Fruit fly (Drosophila melanogaster) whole organism, embryonic: ENCODE results near the gene Hmbs.

ENCODE experiments used
- Adf1 ChIP-seq: fragments of 200-800 bp; sonication (Bioruptor generic); IDR thresholded peaks from 2 replicates; pipeline ENCODE4 v1.3.6; 2022; ENCODE audit warnings: missing biosample characterization, missing genetic modification characterization
- Atf-2 ChIP-seq: fragments of 200-800 bp; sonication (Bioruptor generic); optimal IDR thresholded peaks from 2 replicates; lab custom pipeline; 2016; ENCODE audit warnings: missing biosample characterization, missing genetic modification characterization
- Bdp1 ChIP-seq: fragments of 200-800 bp; sonication (Bioruptor generic); optimal IDR thresholded peaks from 3 replicates; lab custom pipeline; 2016; ENCODE audit warnings: missing biosample characterization, missing genetic modification characterization
- Blimp-1 ChIP-seq: fragments of 200-800 bp; sonication (Bioruptor generic); optimal IDR thresholded peaks from 3 replicates; lab custom pipeline; 2018; ENCODE audit warnings: missing biosample characterization, missing genetic modification characterization, mild to moderate bottlenecking, moderate library complexity, missing genetic modification reagents
- C15 ChIP-seq: fragments of 200-800 bp; sonication (Bioruptor generic); IDR thresholded peaks from 3 replicates; pipeline ENCODE4 v1.3.6; 2022; ENCODE audit warnings: missing biosample characterization, missing genetic modification characterization
- CG11398 ChIP-seq: fragments of 200-800 bp; sonication (Bioruptor generic); optimal IDR thresholded peaks from 2 replicates; lab custom pipeline; 2016; ENCODE audit warnings: missing biosample characterization, missing genetic modification characterization
- CG11456 ChIP-seq: fragments of 200-800 bp; sonication (Bioruptor generic); IDR thresholded peaks from 3 replicates; pipeline ENCODE4 v1.3.6; 2022; ENCODE audit warnings: missing biosample characterization, missing genetic modification characterization
- CG14441 ChIP-seq: fragments of 200-800 bp; sonication (Bioruptor generic); IDR thresholded peaks from 2 replicates; pipeline ENCODE4 v1.3.6; 2022; ENCODE audit warnings: missing biosample characterization, missing genetic modification characterization
- CG17359 ChIP-seq: fragments of 200-800 bp; sonication (Bioruptor generic); optimal IDR thresholded peaks from 3 replicates; lab custom pipeline; 2018; ENCODE audit warnings: missing biosample characterization, mild to moderate bottlenecking, missing genetic modification characterization, moderate library complexity
- CG17829 ChIP-seq: fragments of 200-800 bp; optimal IDR thresholded peaks from 2 replicates; lab custom pipeline; 2019; ENCODE audit warnings: missing biosample characterization, mild to moderate bottlenecking, missing genetic modification characterization, moderate library complexity
- CG2120 ChIP-seq: fragments of 200-800 bp; sonication (Bioruptor generic); optimal IDR thresholded peaks from 3 replicates; lab custom pipeline; 2016; ENCODE audit warnings: missing biosample characterization, missing genetic modification characterization
- CG3407 ChIP-seq: fragments of 200-800 bp; sonication (Bioruptor generic); optimal IDR thresholded peaks from 2 replicates; lab custom pipeline; 2018; ENCODE audit warnings: missing biosample characterization, mild to moderate bottlenecking, missing genetic modification characterization
- CG3726 ChIP-seq: fragments of 200-800 bp; sonication (Bioruptor generic); IDR thresholded peaks from 3 replicates; pipeline ENCODE4, ENCODE4 v1.3.6; 2022; ENCODE audit warnings: missing biosample characterization, missing genetic modification characterization
- CG4404 ChIP-seq: fragments of 200-800 bp; sonication (Bioruptor generic); IDR thresholded peaks from 2 replicates; pipeline ENCODE4 v1.3.6; 2022; ENCODE audit warnings: missing biosample characterization, missing genetic modification characterization
- CG5953 ChIP-seq: fragments of 200-800 bp; sonication (Bioruptor generic); IDR thresholded peaks from 2 replicates; pipeline ENCODE4 v1.3.6; 2022; ENCODE audit warnings: missing biosample characterization, missing genetic modification characterization
- CG6765 ChIP-seq: fragments of 200-800 bp; sonication (Bioruptor generic); optimal IDR thresholded peaks from 3 replicates; lab custom pipeline; 2017; ENCODE audit warnings: missing biosample characterization, mild to moderate bottlenecking, missing genetic modification characterization
- CG6791 ChIP-seq: fragments of 200-800 bp; sonication (Bioruptor generic); IDR thresholded peaks from 3 replicates; pipeline ENCODE4 v1.3.6; 2022; ENCODE audit warnings: missing biosample characterization, missing genetic modification characterization; ENCODE audit not compliant: partially characterized antibody
- CG6813 ChIP-seq: fragments of 200-800 bp; sonication (Bioruptor generic); optimal IDR thresholded peaks from 2 replicates; lab custom pipeline; 2017; ENCODE audit warnings: missing biosample characterization, missing genetic modification characterization, mild to moderate bottlenecking, moderate library complexity, missing genetic modification reagents
- CG7839 ChIP-seq: fragments of 200-800 bp; sonication (Bioruptor generic); optimal IDR thresholded peaks from 3 replicates; lab custom pipeline; 2018; ENCODE audit warnings: missing biosample characterization, mild to moderate bottlenecking, missing genetic modification characterization, moderate library complexity
- CG8388 ChIP-seq: fragments of 200-800 bp; sonication (Bioruptor generic); optimal IDR thresholded peaks from 2 replicates; lab custom pipeline; 2019; ENCODE audit warnings: missing biosample characterization, mild to moderate bottlenecking, missing genetic modification characterization, moderate library complexity
- Chrac-16 ChIP-seq: fragments of 200-800 bp; sonication (Bioruptor generic); optimal IDR thresholded peaks from 3 replicates; lab custom pipeline; 2016; ENCODE audit warnings: missing biosample characterization, missing genetic modification characterization
- Dfd ChIP-seq, 2 experiments: fragments of >200 bp; optimal IDR thresholded peaks; 2 replicates each; lab custom pipeline; 2017; ENCODE audit warnings: missing biosample characterization in 2 of 2, missing genetic modification characterization in 2 of 2
- Ets65A ChIP-seq: fragments of 200-800 bp; sonication (Bioruptor generic); peaks from one replicate; lab custom pipeline; 2016; ENCODE audit warnings: missing biosample characterization, missing genetic modification characterization
- Hr39 ChIP-seq: fragments of >200 bp; optimal IDR thresholded peaks from 2 replicates; lab custom pipeline; 2017
- Myb ChIP-seq: fragments of 200-800 bp; sonication (Bioruptor generic); optimal IDR thresholded peaks from 2 replicates; lab custom pipeline; 2016; ENCODE audit warnings: missing biosample characterization, missing genetic modification characterization
- Ravus ChIP-seq: fragments of 200-800 bp; sonication (Bioruptor generic); IDR thresholded peaks from 2 replicates; pipeline ENCODE4 v1.3.6; 2022; ENCODE audit warnings: missing biosample characterization, missing genetic modification characterization
- Rfx ChIP-seq: fragments of 200-800 bp; sonication (Bioruptor generic); IDR thresholded peaks from 2 replicates; pipeline ENCODE4 v1.3.6; 2022; ENCODE audit warnings: missing biosample characterization, missing genetic modification characterization
- Six4 ChIP-seq: fragments of 200-800 bp; sonication (Bioruptor generic); optimal IDR thresholded peaks from 2 replicates; lab custom pipeline; 2016; ENCODE audit warnings: missing biosample characterization, missing genetic modification characterization
- Sox100B ChIP-seq: fragments of 200-800 bp; sonication (Bioruptor generic); optimal IDR thresholded peaks from 3 replicates; lab custom pipeline; 2018; ENCODE audit warnings: missing biosample characterization, mild to moderate bottlenecking, missing genetic modification characterization
- Taf1 ChIP-seq: fragments of 200-800 bp; sonication (Bioruptor generic); IDR thresholded peaks from 2 replicates; pipeline ENCODE4 v1.3.6; 2022; ENCODE audit warnings: missing biosample characterization, missing genetic modification characterization
- Vsx1 ChIP-seq: fragments of 200-800 bp; sonication (Bioruptor generic); optimal IDR thresholded peaks from 2 replicates; lab custom pipeline; 2017; ENCODE audit warnings: missing biosample characterization, mild to moderate bottlenecking, missing genetic modification characterization, missing genetic modification reagents
- Xbp1 ChIP-seq: fragments of 200-800 bp; sonication (Bioruptor generic); optimal IDR thresholded peaks from 3 replicates; lab custom pipeline; 2016; ENCODE audit warnings: missing biosample characterization, mild to moderate bottlenecking, missing genetic modification characterization
- amos ChIP-seq: fragments of 200-800 bp; sonication (Bioruptor generic); IDR thresholded peaks from 2 replicates; pipeline ENCODE4 v1.3.6; 2022; ENCODE audit warnings: missing biosample characterization, missing genetic modification characterization; ENCODE audit not compliant: partially characterized antibody
- ato ChIP-seq: fragments of 200-800 bp; sonication (Bioruptor generic); IDR thresholded peaks from 2 replicates; pipeline ENCODE4 v1.3.6; 2022; ENCODE audit warnings: missing biosample characterization, missing genetic modification characterization; ENCODE audit not compliant: partially characterized antibody
- cad ChIP-seq: fragments of >200 bp; optimal IDR thresholded peaks from 2 replicates; lab custom pipeline; 2017; ENCODE audit warnings: missing biosample characterization, missing genetic modification characterization
- cato ChIP-seq: fragments of 200-800 bp; sonication (Bioruptor generic); optimal IDR thresholded peaks from 2 replicates; lab custom pipeline; 2016; ENCODE audit warnings: missing biosample characterization, missing genetic modification characterization, borderline replicate concordance
- cg ChIP-seq: fragments of 200-800 bp; sonication (Bioruptor generic); optimal IDR thresholded peaks from 3 replicates; lab custom pipeline; 2019; ENCODE audit warnings: missing biosample characterization, mild to moderate bottlenecking, missing genetic modification characterization, moderate library complexity
- en ChIP-seq: fragments of 200-800 bp; sonication (Bioruptor generic); optimal IDR thresholded peaks from 2 replicates; lab custom pipeline; 2016; ENCODE audit warnings: missing biosample characterization, missing genetic modification characterization
- fu2 ChIP-seq: fragments of 200-800 bp; sonication (Bioruptor generic); optimal IDR thresholded peaks from 2 replicates; lab custom pipeline; 2016; ENCODE audit warnings: missing biosample characterization, missing genetic modification characterization
- hb ChIP-seq: fragments of 200-800 bp; sonication (Bioruptor generic); IDR thresholded peaks from 3 replicates; pipeline ENCODE4 v1.3.6; 2022; ENCODE audit warnings: missing biosample characterization, missing genetic modification characterization; ENCODE audit not compliant: partially characterized antibody
- lab ChIP-seq: fragments of 200-800 bp; sonication (Bioruptor generic); optimal IDR thresholded peaks from 3 replicates; lab custom pipeline; 2017; ENCODE audit warnings: missing biosample characterization, missing genetic modification characterization, mild to moderate bottlenecking, moderate library complexity, missing genetic modification reagents
- lola ChIP-seq, 3 experiments: fragments of >200 bp in 2 of 3; fragments of 200-800 bp in 1 of 3; sonication (Bioruptor generic) in 1 of 3; optimal IDR thresholded peaks; 2 replicates each; lab custom pipeline; 2017 to 2019; ENCODE audit warnings: missing biosample characterization in 3 of 3, missing genetic modification characterization in 3 of 3, mild to moderate bottlenecking in 1 of 3, moderate library complexity in 1 of 3
- luna ChIP-seq: fragments of 200-800 bp; sonication (Bioruptor generic); optimal IDR thresholded peaks from 2 replicates; lab custom pipeline; 2016; ENCODE audit warnings: missing biosample characterization, missing genetic modification characterization
- mirr ChIP-seq: fragments of 200-800 bp; sonication (Bioruptor generic); optimal IDR thresholded peaks from 3 replicates; lab custom pipeline; 2018; ENCODE audit warnings: missing biosample characterization, mild to moderate bottlenecking, missing genetic modification characterization
- pros ChIP-seq: fragments of 200-800 bp; sonication (Bioruptor generic); optimal IDR thresholded peaks from 3 replicates; lab custom pipeline; 2019; ENCODE audit warnings: missing biosample characterization, mild to moderate bottlenecking, missing genetic modification characterization, moderate library complexity
- sd ChIP-seq: fragments of 200-800 bp; sonication (Bioruptor generic); optimal IDR thresholded peaks from 3 replicates; lab custom pipeline; 2018; ENCODE audit warnings: missing biosample characterization, mild to moderate bottlenecking, missing genetic modification characterization, moderate library complexity
- slbo ChIP-seq: fragments of 200-800 bp; sonication (Bioruptor generic); IDR thresholded peaks from 2 replicates; pipeline ENCODE4 v1.3.6; 2022; ENCODE audit warnings: missing biosample characterization, missing genetic modification characterization
- tio ChIP-seq: fragments of 200-800 bp; sonication (Bioruptor generic); optimal IDR thresholded peaks from 2 replicates; lab custom pipeline; 2017; ENCODE audit warnings: missing biosample characterization, missing genetic modification characterization, inconsistent platforms
- ttk ChIP-seq: fragments of 200-800 bp; sonication (Bioruptor generic); IDR thresholded peaks from 2 replicates; pipeline ENCODE4 v2.1.2; 2022; ENCODE audit warnings: missing biosample characterization, missing genetic modification characterization
- wor ChIP-seq: fragments of 200-800 bp; sonication (Bioruptor generic); IDR thresholded peaks from 2 replicates; pipeline ENCODE4 v1.3.6; 2022; ENCODE audit warnings: missing biosample characterization, missing genetic modification characterization

Hmbs gene

DNA sequence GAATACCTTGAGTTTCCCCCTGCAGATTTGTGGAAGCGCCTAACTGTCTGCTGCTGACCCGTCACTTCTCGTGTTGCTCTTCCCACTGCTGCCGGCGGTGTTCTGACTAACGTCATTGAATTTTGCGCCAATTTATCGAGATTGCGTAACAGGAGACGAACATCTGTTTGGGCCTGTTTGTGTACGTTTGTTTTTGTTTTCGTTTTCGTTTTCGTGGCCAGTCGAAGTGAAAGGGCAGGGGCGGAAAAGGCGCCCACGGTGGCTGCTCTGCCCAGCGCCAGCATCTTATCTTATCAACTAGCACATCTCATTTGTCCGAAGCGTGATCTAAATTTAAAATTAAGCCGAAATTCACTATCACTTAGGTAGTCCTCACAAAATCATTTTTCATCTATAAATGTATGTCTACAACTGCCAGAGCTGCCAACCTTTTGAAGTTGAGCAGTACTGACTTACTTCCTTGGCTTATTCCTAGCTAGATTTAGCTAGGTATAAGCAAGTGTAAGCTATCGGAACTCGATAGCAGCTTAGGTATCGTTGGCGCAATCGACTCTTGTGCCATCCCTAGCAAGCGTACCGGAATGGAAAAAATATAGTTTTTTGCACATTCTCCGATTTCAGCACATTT, 27.6 kb upstream of the Hmbs start, which contains the start of the genes Ctr9 and Nt5a (continued):
- no peak for TF ChIP-seq Dfd (GFP tag; optimal IDR thresholded peaks at IDR 0.05; lab: Kevin White, UChicago)
- TF ChIP-seq Chrac-16 (GFP tag; lab: Kevin White, UChicago), result peak; percentile 59
- TF ChIP-seq CG6791 (GFP tag; lab: Robert Waterston, UW), result peak; percentile 81
- TF ChIP-seq fu2 (GFP tag; lab: Kevin White, UChicago), result peak; percentile 60
- 0 out of 2 replicates have a peak, but pooled peaks have one; percentile 38 for TF ChIP-seq Adf1 (GFP tag; lab: Robert Waterston, UW)
- TF ChIP-seq luna, result no peak
- peak; percentile 40 for TF ChIP-seq sd
- no peak for TF ChIP-seq Atf-2 (GFP tag; lab: Kevin White, UChicago)
- TF ChIP-seq lab, result no peak
- TF ChIP-seq Hr39, result no peak
- TF ChIP-seq lola (GFP tag; optimal IDR thresholded peaks at IDR 0.05; lab: Kevin White, UChicago), result peak in 1 of 3 experiments; percentile 16
- TF ChIP-seq Ravus (GFP tag; lab: Robert Waterston, UW), result no peak
- TF ChIP-seq amos (GFP tag; lab: Robert Waterston, UW), result peak; percentile 81
- no peak for TF ChIP-seq wor (GFP tag; lab: Robert Waterston, UW)
- TF ChIP-seq Sox100B (GFP tag; lab: Kevin White, UChicago), result no peak
- TF ChIP-seq cato (GFP tag; lab: Kevin White, UChicago), result no peak
- no peak for TF ChIP-seq cg (GFP tag; lab: Kevin White, UChicago)
- no peak for TF ChIP-seq CG14441 (GFP tag; lab: Robert Waterston, UW)
- no peak for TF ChIP-seq tio (GFP tag; lab: Kevin White, UChicago)
- no peak for TF ChIP-seq CG6765
- TF ChIP-seq Taf1 (GFP tag; lab: Robert Waterston, UW), result no peak
- TF ChIP-seq Blimp-1, result peak; percentile 71
- no peak for TF ChIP-seq Vsx1 (GFP tag; lab: Kevin White, UChicago)
- TF ChIP-seq CG17359, result peak; percentile 31
- TF ChIP-seq CG6813, result no peak
- no peak for TF ChIP-seq CG3407 (GFP tag; lab: Kevin White, UChicago)
- no peak for TF ChIP-seq CG5953 (GFP tag; lab: Robert Waterston, UW)
- TF ChIP-seq ato (GFP tag; lab: Robert Waterston, UW), result peak; percentile 66
- no peak for TF ChIP-seq cad (GFP tag; lab: Kevin White, UChicago)
- peak; percentile 81 for TF ChIP-seq CG11456
- peak; percentile 61 for TF ChIP-seq CG17829 (tag; lab: Kevin White, UChicago)
- TF ChIP-seq slbo, result peak; percentile 80
- TF ChIP-seq CG3726 (GFP tag; lab: Robert Waterston, UW), result no peak
- TF ChIP-seq ttk (GFP tag; lab: Robert Waterston, UW), result no peak
- TF ChIP-seq CG7839 (tag; lab: Kevin White, UChicago), result no peak
- no peak for TF ChIP-seq CG4404 (GFP tag; lab: Robert Waterston, UW)
- TF ChIP-seq hb (GFP tag; lab: Robert Waterston, UW), result no peak; the same call in 2 of the 3 replicates
- peak; percentile 90 for TF ChIP-seq Ets65A (GFP tag; lab: Kevin White, UChicago)
- peak; percentile 64 for TF ChIP-seq mirr
- TF ChIP-seq C15 (GFP tag; lab: Robert Waterston, UW), result 0 out of 3 replicates have a peak, but pooled peaks have one; percentile 27
- peak; percentile 14 for TF ChIP-seq en (GFP tag; lab: Kevin White, UChicago)
- peak; percentile 8 for TF ChIP-seq Six4 (GFP tag; lab: Kevin White, UChicago)
- TF ChIP-seq Rfx, result peak; percentile 85
- peak; percentile 72 for TF ChIP-seq Myb (GFP tag; lab: Kevin White, UChicago)
- TF ChIP-seq pros (GFP tag; lab: Kevin White, UChicago), result no peak
- peak; percentile 84 for TF ChIP-seq CG2120 (GFP tag; lab: Kevin White, UChicago)
- peak; percentile 27 for TF ChIP-seq CG8388
- peak; percentile 65 for TF ChIP-seq Xbp1
- peak; percentile 45 for TF ChIP-seq CG11398 (GFP tag; lab: Kevin White, UChicago)
- no peak for TF ChIP-seq Bdp1 (GFP tag; lab: Kevin White, UChicago)
